Worm (Caenorhabditis elegans) whole organism, L4 larva: ENCODE results near the gene gakh-1.

ENCODE experiments used
- ceh-44 ChIP-seq: fragments of 200-800 bp; sonication (Bioruptor generic); IDR thresholded peaks from 2 replicates; pipeline ENCODE4 v1.3.6; 2022; ENCODE audit warnings: missing genetic modification reagents, missing genetic modification characterization, missing compliant biosample characterization
- egl-27 ChIP-seq: sonication (generic microtip); optimal IDR thresholded peaks from 3 replicates; lab custom pipeline; 2017; ENCODE audit warnings: missing biosample characterization, missing genetic modification reagents, missing genetic modification characterization

DNA sequence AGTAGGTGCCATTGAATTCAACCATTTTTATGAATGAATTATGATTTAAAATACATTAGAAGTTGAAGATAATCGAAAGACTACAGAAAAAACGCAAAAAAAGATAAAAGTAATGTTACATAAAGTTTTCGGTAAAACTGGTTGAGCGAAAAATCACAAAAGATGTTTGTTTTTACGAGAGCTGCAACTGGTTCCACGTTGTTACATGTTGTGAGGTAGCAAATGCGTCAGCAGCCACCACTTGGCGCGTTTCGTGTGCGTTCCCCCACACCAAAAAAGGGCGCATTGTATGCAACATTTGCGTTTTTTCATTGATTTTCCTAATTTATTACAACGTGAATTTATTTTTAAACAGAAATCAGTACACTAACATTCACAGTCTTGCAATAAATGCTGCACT lies at the start of gene gakh-1:
- TF ChIP-seq ceh-44 (GFP tag; lab: Robert Waterston, UW): no peak
- no peak for TF ChIP-seq egl-27 (tag; lab: Kevin White, UChicago)
